Worm (Caenorhabditis elegans) whole organism, young adult: ENCODE data around the gene fbxa-39.

Experiments
- hrde-1 ChIP-seq: sonication (generic microtip); optimal IDR thresholded peaks from 2 replicates; lab custom pipeline; 2016; ENCODE audit warnings: missing genetic modification characterization, mild to moderate bottlenecking, missing compliant biosample characterization, moderate library complexity, missing genotype, missing genetic modification reagents, borderline replicate concordance
- madf-10 ChIP-seq: sonication (generic microtip); optimal IDR thresholded peaks from 2 replicates; lab custom pipeline; 2016; ENCODE audit warnings: mild to moderate bottlenecking, missing genetic modification characterization, missing compliant biosample characterization
- madf-3 ChIP-seq: fragments of 200-800 bp; sonication (Bioruptor generic); IDR thresholded peaks from 2 replicates; pipeline ENCODE4 v1.3.6; 2022; ENCODE audit warnings: missing genetic modification reagents, missing genetic modification characterization, missing compliant biosample characterization
- unc-130 ChIP-seq: sonication (generic microtip); optimal IDR thresholded peaks from 2 replicates; lab custom pipeline; 2016; ENCODE audit warnings: missing genetic modification reagents, missing genetic modification characterization, missing compliant biosample characterization
- xnd-1 ChIP-seq: sonication (generic microtip); optimal IDR thresholded peaks from 2 replicates; lab custom pipeline; 2016; ENCODE audit warnings: missing genotype, missing genetic modification reagents, missing genetic modification characterization, missing compliant biosample characterization

DNA sequence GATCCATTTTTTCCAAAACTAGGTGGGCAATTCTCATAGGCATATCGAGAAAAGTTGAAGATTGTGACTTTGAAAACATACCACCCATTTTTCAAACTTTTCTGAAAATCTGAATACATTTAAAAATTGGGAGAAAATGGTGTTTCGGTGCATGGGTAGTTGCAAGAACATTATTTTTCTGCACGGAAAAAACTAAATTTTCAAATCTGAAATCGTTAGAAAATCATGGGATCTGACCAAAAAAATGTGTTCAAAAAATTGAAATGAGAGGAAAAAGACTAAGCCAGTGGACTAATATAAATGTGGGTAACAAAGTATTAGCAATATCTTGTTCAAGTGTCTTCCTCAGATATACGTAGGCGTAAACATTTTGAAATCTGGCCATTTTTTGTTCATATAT lies 14.0 kb upstream of the fbxa-39 start, which contains the start of gene fbxa-43:
- TF ChIP-seq xnd-1 (tag; lab: Kevin White, UChicago) (no peak), madf-3 (GFP tag; lab: Robert Waterston, UW) (no peak), hrde-1 (tag; lab: Kevin White, UChicago) (no peak), madf-10 (tag; lab: Kevin White, UChicago) (no peak), unc-130 (no peak)
